Fruit fly (Drosophila melanogaster) whole organism, pupa: ENCODE measurements around the gene Tim17a1.

Experiments used
- CG10348 ChIP-seq: fragments of 200-800 bp; sonication (Bioruptor generic); IDR thresholded peaks from 2 replicates; pipeline ENCODE4 v1.3.6; 2022; ENCODE audit warnings: missing biosample characterization, missing genetic modification characterization
- CG12605 ChIP-seq: fragments of 200-800 bp; sonication (Bioruptor generic); IDR thresholded peaks from 2 replicates; pipeline ENCODE4 v1.3.6; 2022; ENCODE audit warnings: missing biosample characterization, missing genetic modification characterization
- CG13204 ChIP-seq: fragments of 200-800 bp; sonication (Bioruptor generic); optimal IDR thresholded peaks from 2 replicates; lab custom pipeline; 2018; ENCODE audit warnings: missing biosample characterization, mild to moderate bottlenecking, missing genetic modification characterization, moderate library complexity
- CG14655 ChIP-seq: fragments of 200-800 bp; sonication (Bioruptor generic); optimal IDR thresholded peaks from 3 replicates; lab custom pipeline; 2017; ENCODE audit warnings: mild to moderate bottlenecking, missing biosample characterization, missing genetic modification reagents, missing genetic modification characterization
- CG15710 ChIP-seq: fragments of 200-800 bp; sonication (Bioruptor generic); optimal IDR thresholded peaks from 2 replicates; lab custom pipeline; 2018; ENCODE audit warnings: missing biosample characterization, mild to moderate bottlenecking, missing genetic modification characterization, moderate library complexity
- CG17806 ChIP-seq: fragments of 200-800 bp; sonication (Bioruptor generic); optimal IDR thresholded peaks from 2 replicates; lab custom pipeline; 2018; ENCODE audit warnings: missing biosample characterization, mild to moderate bottlenecking, missing genetic modification characterization, moderate library complexity
- CG32121 ChIP-seq: fragments of 200-800 bp; sonication (Bioruptor generic); IDR thresholded peaks from 2 replicates; pipeline ENCODE4 v1.3.6; 2022; ENCODE audit warnings: missing biosample characterization, missing genetic modification characterization
- CG34367 ChIP-seq: fragments of 200-800 bp; sonication (Bioruptor generic); optimal IDR thresholded peaks from 2 replicates; lab custom pipeline; 2018; ENCODE audit warnings: missing biosample characterization, mild to moderate bottlenecking, missing genetic modification characterization
- CG4496 ChIP-seq: fragments of 200-800 bp; sonication (Bioruptor generic); IDR thresholded peaks from 3 replicates; pipeline ENCODE4 v1.3.6; 2022; ENCODE audit warnings: missing biosample characterization, missing genetic modification characterization
- CG8159 ChIP-seq: fragments of 200-800 bp; sonication (Bioruptor generic); optimal IDR thresholded peaks from 3 replicates; lab custom pipeline; 2018; ENCODE audit warnings: missing biosample characterization, mild to moderate bottlenecking, missing genetic modification characterization, moderate library complexity
- CG8301 ChIP-seq: fragments of 200-800 bp; sonication (Bioruptor generic); optimal IDR thresholded peaks from 2 replicates; lab custom pipeline; 2018; ENCODE audit warnings: missing biosample characterization, mild to moderate bottlenecking, missing genetic modification characterization
- CG9948 ChIP-seq: fragments of 200-800 bp; sonication (Bioruptor generic); optimal IDR thresholded peaks from 2 replicates; lab custom pipeline; 2018; ENCODE audit warnings: missing biosample characterization, mild to moderate bottlenecking, missing genetic modification characterization, moderate library complexity
- D1 ChIP-seq: fragments of 200-800 bp; sonication (Bioruptor generic); optimal IDR thresholded peaks from 2 replicates; lab custom pipeline; 2018; ENCODE audit warnings: missing biosample characterization, mild to moderate bottlenecking, missing genetic modification characterization, moderate library complexity
- EcR ChIP-seq: fragments of 200-800 bp; sonication (Bioruptor generic); optimal IDR thresholded peaks from 3 replicates; lab custom pipeline; 2019; ENCODE audit warnings: missing biosample characterization, missing genetic modification characterization, mild to moderate bottlenecking, moderate library complexity, missing genetic modification reagents
- Ets98B ChIP-seq: fragments of 200-800 bp; sonication (Bioruptor generic); IDR thresholded peaks from 2 replicates; pipeline ENCODE4 v1.3.6; 2022; ENCODE audit warnings: missing biosample characterization, missing genetic modification characterization
- Pif1A ChIP-seq: fragments of 200-800 bp; sonication (Bioruptor generic); optimal IDR thresholded peaks from 3 replicates; lab custom pipeline; 2016; ENCODE audit warnings: missing biosample characterization, missing genetic modification characterization
- Pif1B ChIP-seq: fragments of 200-800 bp; sonication (Bioruptor generic); optimal IDR thresholded peaks from 3 replicates; lab custom pipeline; 2016; ENCODE audit warnings: missing biosample characterization, missing genetic modification characterization
- Snoo ChIP-seq: fragments of 200-800 bp; sonication (Bioruptor generic); optimal IDR thresholded peaks from 3 replicates; lab custom pipeline; 2017; ENCODE audit warnings: missing biosample characterization, mild to moderate bottlenecking, missing genetic modification characterization, inconsistent platforms
- fd96Ca ChIP-seq: fragments of 200-800 bp; sonication (Bioruptor generic); IDR thresholded peaks from 3 replicates; pipeline ENCODE4 v1.3.6; 2022; ENCODE audit warnings: missing biosample characterization, missing genetic modification characterization
- gl ChIP-seq: fragments of 200-800 bp; sonication (Bioruptor generic); optimal IDR thresholded peaks from 2 replicates; lab custom pipeline; 2018; ENCODE audit warnings: missing biosample characterization, mild to moderate bottlenecking, missing genetic modification characterization
- rn ChIP-seq: fragments of 200-800 bp; sonication (Bioruptor generic); IDR thresholded peaks from 2 replicates; pipeline ENCODE4 v1.3.6; 2022; ENCODE audit warnings: missing biosample characterization, missing genetic modification characterization

Tim17a1 gene

DNA sequence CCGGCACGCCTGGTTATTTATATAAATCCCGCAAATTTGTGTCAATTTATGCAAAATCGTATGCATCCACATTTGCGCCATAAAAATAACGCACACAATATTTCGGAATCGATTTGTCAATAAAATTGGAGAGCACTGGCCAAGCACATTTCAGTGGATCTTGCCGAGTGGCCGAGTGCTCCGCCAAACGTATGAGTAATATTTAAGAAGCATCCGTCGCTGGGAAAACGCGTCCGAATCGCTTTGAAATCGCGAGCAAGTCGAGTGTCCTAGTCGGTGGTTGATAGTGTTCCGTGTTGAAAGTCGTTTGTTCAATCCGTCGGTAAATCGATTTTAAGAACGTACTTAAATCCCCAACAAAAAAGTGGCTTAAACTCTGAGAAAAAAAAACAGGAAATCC lies 22.5 kb upstream of the Tim17a1 start, which contains the start of gene CG33098:
Gene CG33098 (plus strand): TSS at position 224 of the 400 bp plus-strand sequence.
- TF ChIP-seq CG12605 (no peak), CG15710 (tag; lab: Kevin White, UChicago) (no peak), fd96Ca (GFP tag; lab: Robert Waterston, UW) (no peak), D1 (tag; lab: Kevin White, UChicago) (no peak), Ets98B (GFP tag; lab: Robert Waterston, UW) (no peak), CG34367 (tag; lab: Kevin White, UChicago) (no peak), CG8301 (tag; lab: Kevin White, UChicago) (no peak), CG9948 (tag; lab: Kevin White, UChicago) (no peak), Snoo (tag; lab: Kevin White, UChicago) (no peak), Pif1A (no peak), Pif1B (GFP tag; lab: Kevin White, UChicago) (no peak), CG4496 (GFP tag; lab: Robert Waterston, UW) (no peak), EcR (GFP tag; lab: Kevin White, UChicago) (no peak), CG14655 (no peak), CG13204 (GFP tag; lab: Kevin White, UChicago) (no peak), CG10348 (GFP tag; lab: Robert Waterston, UW) (no peak), gl (tag; lab: Kevin White, UChicago) (no peak), CG17806 (tag; lab: Kevin White, UChicago) (no peak), rn (GFP tag; lab: Robert Waterston, UW) (no peak), CG32121 (no peak)
- TF ChIP-seq, all 21 proteins: peak for 0

dm6 chr3R:12385949-12386348 lies 21.5 kb upstream of the Tim17a1 start, which contains the start of gene Sol1:
Gene Sol1, plus strand, starts transcription at chr3R:12386249.
- no peak for TF ChIP-seq CG32121
- TF ChIP-seq D1 (tag; lab: Kevin White, UChicago), result no peak
- no peak for TF ChIP-seq rn (GFP tag; lab: Robert Waterston, UW)
- TF ChIP-seq EcR (GFP tag; lab: Kevin White, UChicago), result no peak
- no peak for TF ChIP-seq Pif1A
- TF ChIP-seq CG12605, result no peak
- TF ChIP-seq CG15710 (tag; lab: Kevin White, UChicago), result no peak
- TF ChIP-seq CG34367 (tag; lab: Kevin White, UChicago), result no peak
- TF ChIP-seq Ets98B (GFP tag; lab: Robert Waterston, UW), result no peak
- no peak for TF ChIP-seq CG8301 (tag; lab: Kevin White, UChicago)

- TF ChIP-seq gl (tag; lab: Kevin White, UChicago) (no peak), rn (GFP tag; lab: Robert Waterston, UW) (no peak), CG8301 (tag; lab: Kevin White, UChicago) (no peak), Snoo (tag; lab: Kevin White, UChicago) (no peak), CG14655 (no peak), Pif1A (no peak), CG15710 (tag; lab: Kevin White, UChicago) (no peak), CG4496 (GFP tag; lab: Robert Waterston, UW) (peak; percentile 84), CG10348 (GFP tag; lab: Robert Waterston, UW) (no peak), Ets98B (GFP tag; lab: Robert Waterston, UW) (peak; percentile 12; the same call in 1 of the 2 replicates), D1 (tag; lab: Kevin White, UChicago) (no peak), CG32121 (no peak)
Observed at dm6 chr3R:12384274-12384673, 19.8 kb upstream of the Tim17a1 start.

dm6 chr3R:12383784-12384183 lies 19.3 kb upstream of the Tim17a1 start:
- TF ChIP-seq CG8159, result no peak
- peak; percentile 71 for TF ChIP-seq D1 (tag; lab: Kevin White, UChicago)
- TF ChIP-seq Ets98B (GFP tag; lab: Robert Waterston, UW), result no peak

DNA sequence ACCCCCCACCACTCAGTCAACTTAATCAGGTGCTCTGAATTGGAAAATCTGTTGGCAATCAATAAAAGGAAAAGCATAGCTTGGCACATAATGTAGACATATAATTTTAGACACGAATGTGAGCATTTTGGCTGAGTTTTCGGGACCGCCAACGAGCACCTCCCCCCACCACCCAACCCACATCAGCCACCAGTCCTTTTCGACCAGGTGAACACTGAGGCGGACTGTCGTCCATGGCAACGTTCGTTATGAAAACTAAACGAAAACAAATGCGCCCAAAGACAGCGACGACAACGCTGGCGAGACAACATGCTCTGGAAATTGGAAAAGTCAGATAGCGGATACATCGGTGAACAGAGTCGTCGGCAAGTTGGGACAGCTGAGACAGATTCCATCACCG lies 18.6 kb upstream of the Tim17a1 start, which contains the start of gene GstD11:
Gene GstD11 (plus strand): TSS at position 301 of the 400 bp plus-strand sequence.
- TF ChIP-seq CG8301 (tag; lab: Kevin White, UChicago), result no peak
- TF ChIP-seq CG9948 (tag; lab: Kevin White, UChicago), result no peak
- TF ChIP-seq Ets98B (GFP tag; lab: Robert Waterston, UW), result no peak
- TF ChIP-seq gl (tag; lab: Kevin White, UChicago), result no peak
- TF ChIP-seq Pif1B (GFP tag; lab: Kevin White, UChicago), result no peak
- no peak for TF ChIP-seq CG15710 (tag; lab: Kevin White, UChicago)
- no peak for TF ChIP-seq CG12605
- no peak for TF ChIP-seq rn (GFP tag; lab: Robert Waterston, UW)
- TF ChIP-seq CG8159, result no peak
- no peak for TF ChIP-seq CG34367 (tag; lab: Kevin White, UChicago)
- no peak for TF ChIP-seq Pif1A
- no peak for TF ChIP-seq CG17806 (tag; lab: Kevin White, UChicago)

DNA sequence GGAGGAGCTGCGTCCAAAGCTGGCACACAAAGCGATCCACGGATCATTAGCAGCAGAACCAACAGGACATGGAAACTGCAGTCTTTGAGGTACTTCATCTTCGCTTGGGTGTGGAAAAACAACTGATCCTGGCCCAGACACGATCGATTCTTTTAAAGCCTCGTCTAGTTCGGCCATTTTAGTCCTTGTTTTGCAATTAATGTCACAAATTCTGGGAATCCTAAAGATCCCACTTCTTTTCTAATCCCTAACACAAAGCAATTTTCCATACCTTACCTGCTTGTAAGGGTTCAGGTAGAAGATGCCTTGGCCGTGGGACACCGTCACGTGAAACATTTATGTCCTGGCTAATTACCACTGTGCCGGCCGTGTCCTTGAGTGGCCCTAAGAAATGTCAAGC lies 18.1 kb upstream of the Tim17a1 start, which contains the start of gene CG10035:
Gene CG10035 (minus strand): TSS at position 129 of the 400 bp plus-strand sequence.
- TF ChIP-seq gl (tag; lab: Kevin White, UChicago) (no peak), CG17806 (tag; lab: Kevin White, UChicago) (no peak), CG8301 (tag; lab: Kevin White, UChicago) (no peak), CG12605 (no peak), CG34367 (tag; lab: Kevin White, UChicago) (no peak), CG13204 (GFP tag; lab: Kevin White, UChicago) (no peak), CG8159 (no peak), rn (GFP tag; lab: Robert Waterston, UW) (no peak), Pif1A (no peak), Ets98B (GFP tag; lab: Robert Waterston, UW) (no peak), D1 (tag; lab: Kevin White, UChicago) (no peak)
